Fruit fly (Drosophila melanogaster) Kc167 (cell line): ENCODE results near the gene CG13282.

Experiments
- h ChIP-seq: fragments of >200 bp; optimal IDR thresholded peaks from 3 replicates; lab custom pipeline; 2018; ENCODE audit warnings: missing external identifiers
- insv ChIP-seq: fragments of >200 bp; optimal IDR thresholded peaks from 3 replicates; lab custom pipeline; 2018; ENCODE audit warnings: missing external identifiers
- ttk ChIP-seq: sonication (Bioruptor generic); optimal IDR thresholded peaks from 2 replicates; lab custom pipeline; 2017; ENCODE audit warnings: missing external identifiers

DNA sequence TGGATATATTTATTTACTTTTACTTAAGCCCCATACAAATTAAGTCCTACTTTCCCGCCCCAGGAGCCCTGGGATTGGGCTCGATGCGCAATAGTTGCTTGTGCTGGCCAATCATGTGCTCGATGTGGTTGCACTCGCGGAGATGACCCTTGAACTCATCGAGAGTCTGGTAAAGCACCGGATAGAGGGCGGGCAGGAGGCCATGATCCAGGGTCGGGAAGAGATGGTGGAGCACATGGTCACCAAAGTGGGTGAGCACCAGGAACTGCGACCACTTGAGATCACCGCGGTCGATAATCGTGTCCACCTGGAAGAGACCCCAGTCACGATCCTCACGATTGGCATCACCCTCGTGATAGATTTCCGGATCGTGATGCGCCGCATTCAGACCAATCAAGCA lies 45.4 kb downstream of the CG13282 start:
- no peak for TF ChIP-seq h
- no peak for TF ChIP-seq insv (lab: Kevin White, UChicago)
- TF ChIP-seq ttk, result no peak
